Worm (Caenorhabditis elegans): ENCODE results near the gene F10D2.10.

Gene F10D2.10

DNA sequence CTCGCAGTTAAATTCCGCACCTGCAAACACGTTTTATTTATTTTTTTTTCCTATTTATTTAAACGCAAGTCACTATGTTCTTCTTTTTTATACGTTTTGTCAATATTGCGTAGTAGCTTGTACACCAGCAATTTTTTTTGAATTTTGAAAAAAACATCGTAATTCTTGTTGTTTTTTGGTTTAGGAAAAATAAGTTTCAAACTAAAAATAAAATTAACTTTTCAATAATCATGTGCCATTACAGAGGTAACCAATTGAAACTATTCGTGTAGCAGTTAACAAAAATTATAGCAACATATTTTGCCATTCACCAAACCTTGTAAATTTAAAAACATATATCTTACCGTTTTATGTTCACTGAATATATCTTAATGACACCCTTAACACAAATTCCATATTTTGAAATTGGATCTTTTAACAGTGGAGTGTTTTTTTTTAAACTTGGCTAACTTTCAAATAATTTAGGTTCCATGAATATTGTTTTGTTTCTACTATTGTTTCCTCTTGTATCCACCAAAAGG, 32.7 kb downstream of the F10D2.10 start, which contains the start of gene lmd-5:
TSS of gene lmd-5 (plus strand) at position 471 of the 521 bp plus-strand sequence.
- TF ChIP-seq pag-3 (tag; optimal IDR thresholded peaks at IDR 0.05; ENCODE audit: borderline replicate concordance, insufficient read depth) = no peak
- TF ChIP-seq hlh-4 (tag; optimal IDR thresholded peaks at IDR 0.05) = no peak
- no peak for TF ChIP-seq nhr-85 (tag)
- TF ChIP-seq unc-86 (tag; optimal IDR thresholded peaks at IDR 0.05) = no peak
- TF ChIP-seq ets-5 (GFP tag; IDR thresholded peaks at IDR 0.05) = no peak
- no peak for TF ChIP-seq nhr-11 (tag; optimal IDR thresholded peaks at IDR 0.05)
- no peak for TF ChIP-seq ceh-88 (GFP tag; IDR thresholded peaks at IDR 0.05)
- TF ChIP-seq Y116A8C.19 (tag; optimal IDR thresholded peaks at IDR 0.05; ENCODE audit: borderline replicate concordance) = no peak
- no peak for TF ChIP-seq mef-2 (tag; optimal IDR thresholded peaks at IDR 0.05)
- no peak for TF ChIP-seq fkh-4 (tag; optimal IDR thresholded peaks at IDR 0.05; ENCODE audit: borderline replicate concordance)
- TF ChIP-seq pqm-1 (tag; optimal IDR thresholded peaks at IDR 0.05) = no peak
- no peak for TF ChIP-seq unc-62 (GFP tag; optimal IDR thresholded peaks at IDR 0.05)
- TF ChIP-seq hpl-2 (GFP tag; optimal IDR thresholded peaks at IDR 0.05) = no peak
- no peak for TF ChIP-seq lsy-2 (tag; optimal IDR thresholded peaks at IDR 0.05)
- TF ChIP-seq unc-98 (GFP tag; IDR thresholded peaks at IDR 0.05) = no peak
- TF ChIP-seq snu-23 (GFP tag; optimal IDR thresholded peaks at IDR 0.05) = no peak

ce11 chrV:7120168-7120567, 35.8 kb downstream of the F10D2.10 start, which contains the start of gene srx-34:
TSS of gene srx-34 (minus strand) at chrV:7120268.
- TF ChIP-seq hlh-17 (GFP tag; optimal IDR thresholded peaks at IDR 0.05; ENCODE audit: borderline replicate concordance) (no peak), swsn-7 (tag; optimal IDR thresholded peaks at IDR 0.05) (no peak), irx-1 (tag; optimal IDR thresholded peaks at IDR 0.05) (no peak), nhr-28 (tag; optimal IDR thresholded peaks at IDR 0.05) (no peak), ceh-8 (GFP tag; optimal IDR thresholded peaks at IDR 0.05) (no peak), C04F5.9 (tag; optimal IDR thresholded peaks at IDR 0.05) (no peak), ets-5 (GFP tag; IDR thresholded peaks at IDR 0.05) (no peak), Y116A8C.19 (tag; optimal IDR thresholded peaks at IDR 0.05; ENCODE audit: borderline replicate concordance) (no peak), unc-130 (tag; optimal IDR thresholded peaks at IDR 0.05) (no peak), nhr-84 (tag; optimal IDR thresholded peaks at IDR 0.05) (no peak), ceh-82 (tag; optimal IDR thresholded peaks at IDR 0.05) (no peak), xbp-1 (tag; optimal IDR thresholded peaks at IDR 0.05) (no peak), C16A3.4 (tag; optimal IDR thresholded peaks at IDR 0.05) (no peak), mab-9 (GFP tag; IDR thresholded peaks at IDR 0.05) (no peak), pag-3 (tag; optimal IDR thresholded peaks at IDR 0.05; ENCODE audit: borderline replicate concordance, insufficient read depth) (no peak), hpl-2 (GFP tag; optimal IDR thresholded peaks at IDR 0.05) (no peak), nhr-237 (tag; optimal IDR thresholded peaks at IDR 0.05) (no peak)

ce11 chrV:7118796-7119195, 37.2 kb downstream of the F10D2.10 start, which contains the start of gene srx-33:
TSS of gene srx-33 (minus strand) at chrV:7118896.
- no peak for TF ChIP-seq sox-4 (tag; optimal IDR thresholded peaks at IDR 0.05)
- TF ChIP-seq egl-13 (tag; optimal IDR thresholded peaks at IDR 0.05) = no peak
- no peak for TF ChIP-seq xbp-1 (tag; optimal IDR thresholded peaks at IDR 0.05)
- no peak for TF ChIP-seq nhr-19 (GFP tag; conservative IDR thresholded peaks at IDR 0.05)
- TF ChIP-seq F16B12.6 (tag; optimal IDR thresholded peaks at IDR 0.05) = no peak
- no peak for TF ChIP-seq skn-1 (tag; optimal IDR thresholded peaks at IDR 0.05)
- no peak for TF ChIP-seq grh-1 (GFP tag; IDR thresholded peaks at IDR 0.05)
- no peak for TF ChIP-seq fkh-10 (GFP tag; optimal IDR thresholded peaks at IDR 0.05)
- no peak for TF ChIP-seq jun-1 (tag; optimal IDR thresholded peaks at IDR 0.05)
- no peak for TF ChIP-seq ces-1 (GFP tag; optimal IDR thresholded peaks at IDR 0.05)
- no peak for TF ChIP-seq pqm-1 (tag; optimal IDR thresholded peaks at IDR 0.05)
- no peak for TF ChIP-seq nhr-84 (tag; optimal IDR thresholded peaks at IDR 0.05)
- TF ChIP-seq nhr-12 (tag; optimal IDR thresholded peaks at IDR 0.05) = no peak
- TF ChIP-seq efl-1 (optimal IDR thresholded peaks at IDR 0.05) = no peak
- TF ChIP-seq efl-1 (GFP tag; optimal IDR thresholded peaks at IDR 0.05 in 1 of 2) = no peak
- TF ChIP-seq unc-62 (GFP tag; optimal IDR thresholded peaks at IDR 0.05) = no peak

All from whole organism, L1 larva.